Worm (Caenorhabditis elegans) whole organism, L1 larva: ENCODE data around the gene F55A11.7.

Source experiments
- C04F5.9 ChIP-seq: sonication (generic microtip); optimal IDR thresholded peaks from 2 replicates; lab custom pipeline; 2016; ENCODE audit warnings: missing genetic modification characterization, missing compliant biosample characterization
- aly-2 ChIP-seq: fragments of 150-350 bp; optimal IDR thresholded peaks from 2 replicates; lab custom pipeline; 2014; ENCODE audit warnings: missing biosample characterization, missing genetic modification characterization
- ceh-88 ChIP-seq: fragments of 200-800 bp; sonication (Bioruptor generic); IDR thresholded peaks from 2 replicates; pipeline ENCODE4 v1.3.6; 2022; ENCODE audit warnings: missing genetic modification characterization, missing compliant biosample characterization
- ces-1 ChIP-seq: fragments of 150-350 bp; optimal IDR thresholded peaks from 2 replicates; lab custom pipeline; 2014; ENCODE audit warnings: missing biosample characterization, missing genetic modification reagents, missing genetic modification characterization
- dpl-1 ChIP-seq, 3 experiments: fragments of 150-350 bp in 2 of 3; sonication (generic microtip) in 1 of 3; optimal IDR thresholded peaks; 2 replicates each; lab custom pipeline; 2014 to 2017; ENCODE audit warnings: missing biosample characterization in 3 of 3, missing genetic modification characterization in 3 of 3, missing genetic modification reagents in 3 of 3
- isw-1 ChIP-seq: fragments of 200-800 bp; sonication (Bioruptor generic); IDR thresholded peaks from 2 replicates; pipeline ENCODE4 v1.3.6; 2022; ENCODE audit warnings: missing genetic modification characterization, missing compliant biosample characterization
- lin-39 ChIP-seq: fragments of 150-350 bp; optimal IDR thresholded peaks from 2 replicates; lab custom pipeline; 2014; ENCODE audit warnings: missing biosample characterization, missing genetic modification reagents, missing genetic modification characterization
- lsy-2 ChIP-seq, 2 experiments: fragments of 150-350 bp; optimal IDR thresholded peaks; 2 replicates each; lab custom pipeline; 2014; ENCODE audit warnings: missing biosample characterization in 2 of 2, missing genetic modification characterization in 2 of 2
- nhr-237 ChIP-seq: fragments of 150-350 bp; optimal IDR thresholded peaks from 2 replicates; lab custom pipeline; 2014; ENCODE audit warnings: missing biosample characterization, missing genetic modification characterization
- nhr-28 ChIP-seq: fragments of 150-350 bp; optimal IDR thresholded peaks from 2 replicates; lab custom pipeline; 2014; ENCODE audit warnings: missing biosample characterization, missing genetic modification characterization
- pqm-1 ChIP-seq: sonication (generic microtip); optimal IDR thresholded peaks from 3 replicates; lab custom pipeline; 2017; ENCODE audit warnings: missing biosample characterization, missing genetic modification characterization
- tbx-2 ChIP-seq: sonication (generic microtip); optimal IDR thresholded peaks from 2 replicates; lab custom pipeline; 2016; ENCODE audit warnings: missing genetic modification characterization, missing compliant biosample characterization
- unc-62 ChIP-seq: fragments of 150-350 bp; optimal IDR thresholded peaks from 2 replicates; lab custom pipeline; 2014; ENCODE audit warnings: missing biosample characterization, missing genetic modification reagents, missing genetic modification characterization

ce11 chrV:11795352-11795751, 8.1 kb upstream of the F55A11.7 start:
- peak in 1 of 2 experiments; percentile 11 for TF ChIP-seq lsy-2 (tag; optimal IDR thresholded peaks at IDR 0.05; lab: Kevin White, UChicago)
- no peak for TF ChIP-seq pqm-1 (tag; lab: Kevin White, UChicago)
- TF ChIP-seq unc-62 (GFP tag; lab: Kevin White, UChicago) = no peak
- TF ChIP-seq isw-1 (GFP tag; lab: Robert Waterston, UW) = no peak
- no peak for TF ChIP-seq ceh-88 (GFP tag; lab: Robert Waterston, UW)
- TF ChIP-seq tbx-2 (tag; lab: Kevin White, UChicago) = peak; percentile 13
- no peak for TF ChIP-seq ces-1
- TF ChIP-seq dpl-1 (GFP tag; optimal IDR thresholded peaks at IDR 0.05; lab: Kevin White, UChicago) = no peak
- TF ChIP-seq lin-39 (tag; lab: Kevin White, UChicago) = no peak
- no peak for TF ChIP-seq nhr-28 (tag; lab: Kevin White, UChicago)
- TF ChIP-seq aly-2 = no peak
- TF ChIP-seq C04F5.9 (tag; lab: Kevin White, UChicago) = no peak
- TF ChIP-seq nhr-237 (tag; lab: Kevin White, UChicago) = no peak
